Worm (Caenorhabditis elegans) whole organism, young adult: ENCODE results near the gene spp-21.

Experiments used
- C06A6.2 ChIP-seq: fragments of 200-800 bp; sonication (Bioruptor generic); conservative IDR thresholded peaks from 2 replicates; pipeline ENCODE4 v1.3.6; 2022; ENCODE audit warnings: missing genetic modification characterization, missing compliant biosample characterization
- F49E8.2 ChIP-seq: sonication (generic microtip); optimal IDR thresholded peaks from 3 replicates; lab custom pipeline; 2017; ENCODE audit warnings: missing genetic modification characterization, mild to moderate bottlenecking, missing compliant biosample characterization, antibody characterized with exemption, moderate library complexity; ENCODE audit not compliant: insufficient read depth
- F55B11.4 ChIP-seq: sonication (generic microtip); optimal IDR thresholded peaks from 2 replicates; lab custom pipeline; 2016; ENCODE audit warnings: missing compliant biosample characterization, missing genetic modification characterization, borderline replicate concordance; ENCODE audit not compliant: insufficient read depth
- F57A8.1 ChIP-seq: fragments of 200-800 bp; sonication (Bioruptor generic); optimal IDR thresholded peaks from 2 replicates; lab custom pipeline; 2018; ENCODE audit warnings: mild to moderate bottlenecking, missing genetic modification characterization, moderate library complexity, missing compliant biosample characterization
- F57C9.4 ChIP-seq: sonication (generic microtip); optimal IDR thresholded peaks from 2 replicates; lab custom pipeline; 2017; ENCODE audit warnings: mild to moderate bottlenecking, missing genetic modification characterization, missing compliant biosample characterization
- K12H6.12 ChIP-seq: fragments of 200-800 bp; sonication (Bioruptor generic); optimal IDR thresholded peaks from 2 replicates; lab custom pipeline; 2018; ENCODE audit warnings: mild to moderate bottlenecking, missing genetic modification characterization, missing compliant biosample characterization
- T07F8.4 ChIP-seq: sonication (generic microtip); optimal IDR thresholded peaks from 2 replicates; lab custom pipeline; 2016; ENCODE audit warnings: mild to moderate bottlenecking, missing genetic modification characterization, moderate library complexity, missing compliant biosample characterization
- T26A5.8 ChIP-seq: sonication (generic microtip); optimal IDR thresholded peaks from 2 replicates; lab custom pipeline; 2016; ENCODE audit warnings: missing genetic modification characterization, missing compliant biosample characterization
- Y53F4B.3 ChIP-seq: fragments of 200-800 bp; sonication (Bioruptor generic); IDR thresholded peaks from 2 replicates; pipeline ENCODE4 v1.3.6; 2022; ENCODE audit warnings: missing genetic modification reagents, missing genetic modification characterization, missing compliant biosample characterization
- Y56A3A.18 ChIP-seq: fragments of 200-800 bp; sonication (Bioruptor generic); IDR thresholded peaks from 2 replicates; pipeline ENCODE4 v1.3.6; 2022; ENCODE audit warnings: missing genetic modification reagents, missing genetic modification characterization, missing compliant biosample characterization
- Y79H2A.3 ChIP-seq: fragments of 200-800 bp; sonication (Bioruptor generic); conservative IDR thresholded peaks from 2 replicates; pipeline ENCODE4 v1.3.6; 2022; ENCODE audit warnings: missing genetic modification reagents, missing genetic modification characterization, missing compliant biosample characterization
- akir-1 ChIP-seq: fragments of 200-800 bp; sonication (Bioruptor generic); optimal IDR thresholded peaks from 2 replicates; lab custom pipeline; 2018; ENCODE audit warnings: mild to moderate bottlenecking, missing genetic modification characterization, moderate library complexity, missing compliant biosample characterization
- attf-5 ChIP-seq: fragments of 200-800 bp; sonication (Bioruptor generic); optimal IDR thresholded peaks from 2 replicates; lab custom pipeline; 2018; ENCODE audit warnings: mild to moderate bottlenecking, missing genetic modification characterization, missing compliant biosample characterization
- attf-6 ChIP-seq: fragments of 200-800 bp; sonication (Bioruptor generic); IDR thresholded peaks from 2 replicates; pipeline ENCODE4 v1.3.6; 2022; ENCODE audit warnings: missing genetic modification reagents, missing genetic modification characterization, missing compliant biosample characterization
- cebp-1 ChIP-seq, 2 experiments: fragments of 200-800 bp in 1 of 2; sonication (Bioruptor generic) in 1 of 2; sonication (generic microtip) in 1 of 2; IDR thresholded peaks in 1 of 2; optimal IDR thresholded peaks in 1 of 2; 2 replicates each; pipeline versions ENCODE4 v1.3.6 to Lab custom; 2017 to 2022; ENCODE audit warnings: missing compliant biosample characterization in 2 of 2, missing genetic modification characterization in 2 of 2, mild to moderate bottlenecking in 1 of 2, missing genetic modification reagents in 1 of 2, moderate library complexity in 1 of 2
- ceh-58 ChIP-seq: fragments of 200-800 bp; sonication (Bioruptor generic); IDR thresholded peaks from 2 replicates; pipeline ENCODE4 v1.3.6; 2022; ENCODE audit warnings: missing genetic modification characterization, missing compliant biosample characterization
- chd-7 ChIP-seq: sonication (generic microtip); optimal IDR thresholded peaks from 2 replicates; lab custom pipeline; 2016; ENCODE audit warnings: mild to moderate bottlenecking, missing genetic modification characterization, moderate library complexity, missing compliant biosample characterization
- dox-1 ChIP-seq: fragments of 200-800 bp; sonication (Bioruptor generic); IDR thresholded peaks from 2 replicates; pipeline ENCODE4 v1.3.6; 2022; ENCODE audit warnings: missing genetic modification reagents, missing genetic modification characterization, missing compliant biosample characterization
- dpl-1 ChIP-seq: fragments of 150-350 bp; optimal IDR thresholded peaks from 2 replicates; lab custom pipeline; 2014; ENCODE audit warnings: missing biosample characterization, missing genetic modification reagents, missing genetic modification characterization
- ekl-4 ChIP-seq: fragments of 200-800 bp; sonication (Bioruptor generic); IDR thresholded peaks from 2 replicates; pipeline ENCODE4 v1.3.6; 2022; ENCODE audit warnings: missing genetic modification reagents, missing genetic modification characterization, missing compliant biosample characterization
- ets-4 ChIP-seq: fragments of 200-800 bp; sonication (Bioruptor generic); optimal IDR thresholded peaks from 2 replicates; lab custom pipeline; 2018; ENCODE audit warnings: mild to moderate bottlenecking, missing genetic modification characterization, missing compliant biosample characterization
- gei-17 ChIP-seq: fragments of 200-800 bp; sonication (Bioruptor generic); optimal IDR thresholded peaks from 2 replicates; lab custom pipeline; 2018; ENCODE audit warnings: mild to moderate bottlenecking, missing genetic modification characterization, missing compliant biosample characterization
- hlh-12 ChIP-seq: sonication (generic microtip); optimal IDR thresholded peaks from 2 replicates; lab custom pipeline; 2016; ENCODE audit warnings: missing genetic modification characterization, missing compliant biosample characterization
- hmg-1.2 ChIP-seq: fragments of 200-800 bp; sonication (Bioruptor generic); IDR thresholded peaks from 2 replicates; pipeline ENCODE4 v1.3.6; 2022; ENCODE audit warnings: missing genetic modification reagents, missing genetic modification characterization, missing compliant biosample characterization
- hmg-20 ChIP-seq: fragments of 200-800 bp; sonication (Bioruptor generic); IDR thresholded peaks from 2 replicates; pipeline ENCODE4 v1.3.6; 2022; ENCODE audit warnings: missing genetic modification reagents, missing genetic modification characterization, missing compliant biosample characterization
- hsf-1 ChIP-seq: fragments of 200-800 bp; sonication (Bioruptor generic); IDR thresholded peaks from 2 replicates; pipeline ENCODE4 v1.3.6; 2022; ENCODE audit warnings: missing genetic modification reagents, missing genetic modification characterization, missing compliant biosample characterization
- let-607 ChIP-seq, 2 experiments: fragments of 200-800 bp in 1 of 2; sonication (Bioruptor generic) in 1 of 2; sonication (generic microtip) in 1 of 2; optimal IDR thresholded peaks; 2 replicates each; lab custom pipeline; 2016 to 2018; ENCODE audit warnings: mild to moderate bottlenecking in 2 of 2, missing compliant biosample characterization in 2 of 2, missing genetic modification characterization in 2 of 2, moderate library complexity in 2 of 2, missing genotype in 1 of 2
- lin-26 ChIP-seq: fragments of 200-800 bp; sonication (Bioruptor generic); IDR thresholded peaks from 2 replicates; pipeline ENCODE4 v1.3.6; 2022; ENCODE audit warnings: missing genetic modification reagents, missing genetic modification characterization, missing compliant biosample characterization
- lin-40 ChIP-seq: sonication (generic microtip); optimal IDR thresholded peaks from 2 replicates; lab custom pipeline; 2016; ENCODE audit warnings: missing genetic modification characterization, mild to moderate bottlenecking, missing compliant biosample characterization, missing genotype, missing genetic modification reagents
- madf-8 ChIP-seq: fragments of 200-800 bp; sonication (Bioruptor generic); conservative IDR thresholded peaks from 2 replicates; pipeline ENCODE4 v1.3.6; 2022; ENCODE audit warnings: missing genetic modification reagents, missing genetic modification characterization, missing compliant biosample characterization
- mes-4 ChIP-seq: sonication (generic microtip); optimal IDR thresholded peaks from 2 replicates; lab custom pipeline; 2016; ENCODE audit warnings: missing genotype, missing genetic modification characterization, missing compliant biosample characterization
- nfya-2 ChIP-seq: fragments of 200-800 bp; sonication (Bioruptor generic); IDR thresholded peaks from 2 replicates; pipeline ENCODE4 v1.3.6; 2022; ENCODE audit warnings: missing genetic modification reagents, missing genetic modification characterization, missing compliant biosample characterization
- nfyb-1 ChIP-seq: fragments of 200-800 bp; sonication (Bioruptor generic); IDR thresholded peaks from 2 replicates; pipeline ENCODE4 v1.3.6; 2022; ENCODE audit warnings: missing genetic modification reagents, missing genetic modification characterization, missing compliant biosample characterization
- nhr-27 ChIP-seq: fragments of 200-800 bp; sonication (Bioruptor generic); optimal IDR thresholded peaks from 2 replicates; lab custom pipeline; 2018; ENCODE audit warnings: mild to moderate bottlenecking, missing genetic modification characterization, moderate library complexity, missing compliant biosample characterization
- nhr-80 ChIP-seq: sonication (generic microtip); optimal IDR thresholded peaks from 2 replicates; lab custom pipeline; 2016; ENCODE audit warnings: missing genetic modification characterization, missing compliant biosample characterization
- nhr-90 ChIP-seq: sonication (generic microtip); optimal IDR thresholded peaks from 2 replicates; lab custom pipeline; 2016; ENCODE audit warnings: missing genotype, mild to moderate bottlenecking, missing genetic modification characterization, missing compliant biosample characterization
- rpc-1 ChIP-seq, 2 experiments: fragments of 150-350 bp in 1 of 2; sonication (generic microtip) in 1 of 2; optimal IDR thresholded peaks; 2 replicates each; lab custom pipeline; 2014 to 2018; ENCODE audit warnings: missing biosample characterization in 1 of 2, missing genetic modification characterization in 1 of 2, missing genetic modification reagents in 1 of 2, missing genotype in 1 of 2
- sdz-38 ChIP-seq: sonication (generic microtip); optimal IDR thresholded peaks from 2 replicates; lab custom pipeline; 2016; ENCODE audit warnings: missing genotype, missing genetic modification characterization, missing compliant biosample characterization
- snpc-1.3 ChIP-seq: sonication (generic microtip); optimal IDR thresholded peaks from 2 replicates; lab custom pipeline; 2017; ENCODE audit warnings: missing genetic modification characterization, mild to moderate bottlenecking, missing compliant biosample characterization, antibody characterized with exemption, moderate library complexity, missing genotype, missing genetic modification reagents; ENCODE audit not compliant: insufficient read depth
- tlf-1 ChIP-seq: fragments of 200-800 bp; sonication (Bioruptor generic); optimal IDR thresholded peaks from 2 replicates; lab custom pipeline; 2018; ENCODE audit warnings: mild to moderate bottlenecking, missing genetic modification characterization, missing compliant biosample characterization
- xnd-1 ChIP-seq: sonication (generic microtip); optimal IDR thresholded peaks from 2 replicates; lab custom pipeline; 2016; ENCODE audit warnings: missing genotype, missing genetic modification reagents, missing genetic modification characterization, missing compliant biosample characterization
- zfh-2 ChIP-seq: fragments of 200-800 bp; sonication (Bioruptor generic); conservative IDR thresholded peaks from 2 replicates; pipeline ENCODE4 v1.3.6; 2022; ENCODE audit warnings: missing genetic modification reagents, missing genetic modification characterization, missing compliant biosample characterization
- zim-3 ChIP-seq: sonication (generic microtip); optimal IDR thresholded peaks from 2 replicates; lab custom pipeline; 2017; ENCODE audit warnings: mild to moderate bottlenecking, missing genetic modification characterization, moderate library complexity, missing compliant biosample characterization
- ztf-22 ChIP-seq: fragments of 200-800 bp; sonication (Bioruptor generic); optimal IDR thresholded peaks from 2 replicates; lab custom pipeline; 2018; ENCODE audit warnings: mild to moderate bottlenecking, missing genetic modification characterization, moderate library complexity, missing compliant biosample characterization

The spp-21 gene

DNA sequence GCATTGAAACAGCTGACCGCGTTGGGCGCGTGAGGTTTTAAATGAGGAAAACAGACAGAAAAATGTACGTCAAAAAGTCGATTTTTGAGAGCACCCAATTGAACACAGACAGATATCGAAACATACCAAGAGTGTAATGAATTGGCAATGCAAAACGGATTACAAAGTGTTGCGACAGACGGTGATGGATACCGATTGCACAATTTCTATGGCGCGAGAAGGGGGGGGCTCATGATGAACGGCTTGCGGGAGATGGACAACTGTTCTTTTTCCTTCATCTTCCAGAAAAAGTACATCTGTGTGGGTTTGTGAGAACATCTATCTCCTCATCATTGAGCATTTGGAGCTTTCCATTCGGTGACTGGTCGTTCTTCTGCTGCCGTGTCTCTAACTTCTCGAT is 26.4 kb upstream of the spp-21 start (continued):
- TF ChIP-seq snpc-1.3 = no peak

DNA sequence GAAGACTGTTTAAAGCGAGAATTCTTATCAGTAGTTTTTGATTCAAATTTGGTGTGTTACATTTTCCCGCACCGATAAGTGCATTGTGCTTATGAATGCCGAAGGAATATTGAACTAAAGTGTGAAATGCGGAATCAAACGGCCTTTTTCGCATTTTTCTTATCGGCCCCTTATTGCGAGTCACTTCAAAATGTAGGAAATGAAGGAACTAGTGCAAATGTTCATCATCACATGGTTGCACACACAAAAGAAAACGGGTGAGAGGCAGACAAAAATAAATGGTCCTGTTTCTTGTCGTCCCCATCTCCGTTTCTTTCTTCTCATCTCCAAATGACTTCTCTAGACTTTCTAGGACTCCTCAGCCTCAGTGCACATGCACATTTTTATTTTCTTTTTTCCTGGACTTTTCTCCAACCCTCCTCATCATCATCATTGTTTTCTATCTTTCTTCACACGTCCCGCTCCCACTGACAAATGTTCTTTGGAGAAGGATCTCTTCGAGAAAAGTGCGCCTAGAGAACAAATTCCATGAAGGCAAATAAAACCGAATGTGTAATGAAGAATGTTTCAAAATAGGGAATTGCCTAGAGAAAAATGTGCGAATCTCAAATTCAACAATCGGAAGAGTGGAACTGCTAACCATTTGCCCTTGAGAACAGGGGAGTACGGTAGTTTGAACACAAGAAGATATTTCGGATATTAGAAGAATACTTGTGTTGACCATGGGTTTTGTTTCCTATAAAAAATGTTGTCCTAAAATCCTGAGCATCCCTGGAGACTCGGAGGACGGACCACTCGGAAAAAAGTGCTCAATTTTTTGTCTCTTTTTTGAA is 25.4 kb upstream of the spp-21 start:
- TF ChIP-seq T26A5.8 (tag; lab: Kevin White, UChicago) (no peak), dox-1 (GFP tag; lab: Robert Waterston, UW) (peak; percentile 59), gei-17 (GFP tag; lab: Kevin White, UChicago) (no peak), ets-4 (GFP tag; lab: Kevin White, UChicago) (peak; percentile 30), C06A6.2 (no peak), F57A8.1 (GFP tag; lab: Kevin White, UChicago) (no peak), let-607 (tag; optimal IDR thresholded peaks at IDR 0.05; lab: Kevin White, UChicago) (peak in 1 of 2 experiments; percentile 4), Y53F4B.3 (no peak), mes-4 (tag; lab: Kevin White, UChicago) (no peak), attf-5 (no peak), F49E8.2 (no peak), cebp-1 (GFP tag; IDR thresholded peaks at IDR 0.05; lab: Robert Waterston, UW) (no peak), cebp-1 (tag; optimal IDR thresholded peaks at IDR 0.05; lab: Kevin White, UChicago) (peak; percentile 33), nhr-80 (peak; percentile 94), Y79H2A.3 (no peak)

DNA sequence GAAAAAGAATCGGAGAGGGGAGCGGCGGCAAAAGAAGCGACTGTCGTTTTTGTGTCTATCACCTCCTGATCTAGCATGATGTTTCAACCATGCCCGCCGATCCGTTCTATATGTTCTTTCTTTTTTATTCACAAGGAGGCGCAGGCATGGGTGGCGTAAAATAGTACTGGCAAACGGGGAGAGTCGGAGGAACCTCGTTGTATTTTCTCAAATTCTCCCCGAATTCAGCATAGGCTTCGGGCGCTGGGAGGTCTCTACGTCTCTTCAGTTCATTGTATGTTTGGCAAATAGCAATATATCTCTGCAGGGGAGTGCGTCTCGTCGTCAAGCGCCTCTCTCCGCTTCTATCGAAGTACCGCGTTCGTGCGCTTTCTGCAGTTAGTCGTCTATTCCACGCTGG is 24.7 kb upstream of the spp-21 start, which contains the start of gene lin-14:
TSS of gene lin-14 (plus strand) at position 346 of the 400 bp plus-strand sequence.
- TF ChIP-seq chd-7 (tag; lab: Kevin White, UChicago) (peak; percentile 2), nfya-2 (GFP tag; lab: Robert Waterston, UW) (no peak), hsf-1 (GFP tag; lab: Robert Waterston, UW) (no peak), madf-8 (GFP tag; lab: Robert Waterston, UW) (no peak), ceh-58 (GFP tag; lab: Robert Waterston, UW) (no peak), K12H6.12 (peak; percentile 44), lin-26 (no peak), T07F8.4 (tag; lab: Kevin White, UChicago) (no peak), gei-17 (GFP tag; lab: Kevin White, UChicago) (peak; percentile 18), xnd-1 (tag; lab: Kevin White, UChicago) (no peak), ztf-22 (GFP tag; lab: Kevin White, UChicago) (no peak), hmg-1.2 (peak; percentile 73; the same call in 1 of the 2 replicates), attf-6 (no peak), lin-40 (peak; percentile 76), zim-3 (tag; lab: Kevin White, UChicago) (no peak), F55B11.4 (tag; lab: Kevin White, UChicago) (no peak), dpl-1 (GFP tag; lab: Kevin White, UChicago) (no peak), rpc-1 (optimal IDR thresholded peaks at IDR 0.05; lab: Kevin White, UChicago) (no peak), rpc-1 (tag; optimal IDR thresholded peaks at IDR 0.05; lab: Kevin White, UChicago) (no peak), tlf-1 (no peak), akir-1 (GFP tag; lab: Kevin White, UChicago) (no peak), cebp-1 (GFP tag; IDR thresholded peaks at IDR 0.05; lab: Robert Waterston, UW) (no peak), cebp-1 (tag; optimal IDR thresholded peaks at IDR 0.05; lab: Kevin White, UChicago) (peak; percentile 58), nhr-27 (tag; lab: Kevin White, UChicago) (no peak), ekl-4 (GFP tag; lab: Robert Waterston, UW) (no peak), nfyb-1 (GFP tag; lab: Robert Waterston, UW) (no peak), hlh-12 (tag; lab: Kevin White, UChicago) (no peak), hmg-20 (no peak), zfh-2 (GFP tag; lab: Robert Waterston, UW) (peak; percentile 94), sdz-38 (tag; lab: Kevin White, UChicago) (no peak), nhr-90 (tag; lab: Kevin White, UChicago) (no peak), Y56A3A.18 (GFP tag; lab: Robert Waterston, UW) (no peak), F57C9.4 (no peak)
